Worm (Caenorhabditis elegans) whole organism, midembryonic: Measurements from ENCODE around the gene T04G9.4.

Experiments used
- T22C8.4 ChIP-seq: fragments of 200-800 bp; sonication (Bioruptor generic); IDR thresholded peaks from 2 replicates; pipeline ENCODE4 v1.3.6; 2022; ENCODE audit warnings: missing genetic modification characterization, missing compliant biosample characterization
- cog-1 ChIP-seq: sonication (generic microtip); optimal IDR thresholded peaks from 2 replicates; lab custom pipeline; 2016; ENCODE audit warnings: missing genetic modification characterization, missing compliant biosample characterization
- flt-1 ChIP-seq: fragments of 200-800 bp; sonication (Bioruptor generic); IDR thresholded peaks from 2 replicates; pipeline ENCODE4 v1.3.6; 2022; ENCODE audit warnings: missing genetic modification characterization, missing compliant biosample characterization
- klf-2 ChIP-seq: fragments of 200-800 bp; sonication (Bioruptor generic); conservative IDR thresholded peaks from 2 replicates; pipeline ENCODE4 v1.3.6; 2022; ENCODE audit warnings: missing genetic modification reagents, missing genetic modification characterization, missing compliant biosample characterization
- med-1 ChIP-seq: sonication (generic microtip); optimal IDR thresholded peaks from 2 replicates; lab custom pipeline; 2017; ENCODE audit warnings: missing genetic modification characterization, mild to moderate bottlenecking, missing compliant biosample characterization, antibody characterized with exemption, missing genetic modification reagents; ENCODE audit not compliant: insufficient read depth
- ref-1 ChIP-seq: fragments of 200-800 bp; sonication (Bioruptor generic); conservative IDR thresholded peaks from 2 replicates; pipeline ENCODE4 v1.3.6; 2022; ENCODE audit warnings: missing genetic modification reagents, missing genetic modification characterization, missing compliant biosample characterization
- tab-1 ChIP-seq: fragments of 200-800 bp; sonication (Bioruptor generic); IDR thresholded peaks from 2 replicates; pipeline ENCODE4 v1.3.6; 2022; ENCODE audit warnings: missing genetic modification characterization, missing compliant biosample characterization
- ztf-23 ChIP-seq: fragments of 200-800 bp; sonication (Bioruptor generic); IDR thresholded peaks from 2 replicates; pipeline ENCODE4 v1.3.6; 2022; ENCODE audit warnings: missing genetic modification reagents, missing genetic modification characterization, missing compliant biosample characterization
- ztf-29 ChIP-seq: fragments of 200-800 bp; sonication (Bioruptor generic); IDR thresholded peaks from 2 replicates; pipeline ENCODE4 v1.3.6; 2022; ENCODE audit warnings: missing genetic modification reagents, missing genetic modification characterization, missing compliant biosample characterization

ce11 chrX:729062-729461 is 43.2 kb upstream of the T04G9.4 start:
- TF ChIP-seq flt-1 (GFP tag; lab: Robert Waterston, UW), result no peak
- TF ChIP-seq med-1 (GFP tag; lab: Kevin White, UChicago), result no peak
- no peak for TF ChIP-seq cog-1 (tag; lab: Kevin White, UChicago)
- TF ChIP-seq ztf-29 (GFP tag; lab: Robert Waterston, UW), result no peak
- TF ChIP-seq ztf-23, result no peak
- TF ChIP-seq ref-1 (GFP tag; lab: Robert Waterston, UW), result no peak
- no peak for TF ChIP-seq tab-1
- TF ChIP-seq T22C8.4, result no peak
- TF ChIP-seq klf-2 (GFP tag; lab: Robert Waterston, UW), result no peak
